Fruit fly (Drosophila melanogaster) S2 (cell line): Measurements from ENCODE around the gene rasp.

Experiments
- CG8478 ChIP-seq: fragments of >200 bp; optimal IDR thresholded peaks from 2 replicates; lab custom pipeline; 2018
- CTCF ChIP-seq, 2 experiments: fragments of >200 bp; optimal IDR thresholded peaks; 2 replicates each; lab custom pipeline; 2018

DNA sequence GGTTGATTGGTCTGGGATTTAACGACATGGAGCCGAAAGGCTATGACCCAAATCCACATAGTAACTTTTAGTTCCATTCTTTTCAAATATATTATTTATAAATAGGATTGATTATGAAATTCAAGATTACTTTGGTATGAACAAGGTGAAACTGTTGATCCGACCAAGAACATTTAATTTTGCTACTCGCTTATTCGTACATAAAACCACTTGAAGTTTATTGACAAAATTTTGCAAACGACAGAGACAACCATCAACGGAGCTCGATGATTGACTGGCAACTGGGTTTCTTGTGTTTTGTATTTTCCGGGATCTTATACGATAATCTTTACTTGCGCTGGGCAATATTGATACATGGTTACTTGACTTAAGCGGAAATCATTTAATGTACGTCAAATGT is 47.6 kb upstream of the rasp start, which contains the start of gene CG45067:
- TF ChIP-seq CTCF (optimal IDR thresholded peaks at IDR 0.05; lab: Kevin White, UChicago): no peak
- TF ChIP-seq CG8478 (lab: Kevin White, UChicago): no peak
